Fruit fly (Drosophila melanogaster) whole organism, adult: ENCODE measurements around the gene CG42526.
A peak's percentile ranks its signal among the peaks of the same experiment; 100 is the strongest.

ENCODE experiments used
- CG11617 ChIP-seq: fragments of 200-800 bp; sonication (Bioruptor generic); optimal IDR thresholded peaks from 2 replicates; lab custom pipeline; 2017; ENCODE audit warnings: mild to moderate bottlenecking, missing biosample characterization, missing genetic modification reagents, missing genetic modification characterization
- CG12768 ChIP-seq: fragments of 200-800 bp; sonication (Bioruptor generic); optimal IDR thresholded peaks from 2 replicates; lab custom pipeline; 2017; ENCODE audit warnings: missing biosample characterization, missing genetic modification characterization, mild to moderate bottlenecking, moderate library complexity, missing genetic modification reagents
- CG14711 ChIP-seq: fragments of 200-800 bp; sonication (Bioruptor generic); optimal IDR thresholded peaks from 2 replicates; lab custom pipeline; 2018; ENCODE audit warnings: missing biosample characterization, mild to moderate bottlenecking, missing genetic modification characterization, moderate library complexity
- CG1620 ChIP-seq: fragments of 200-800 bp; sonication (Bioruptor generic); optimal IDR thresholded peaks from 2 replicates; lab custom pipeline; 2016; ENCODE audit warnings: missing biosample characterization, missing genetic modification characterization
- CG33017 ChIP-seq: fragments of 200-800 bp; sonication (Bioruptor generic); optimal IDR thresholded peaks from 2 replicates; lab custom pipeline; 2018; ENCODE audit warnings: missing biosample characterization, mild to moderate bottlenecking, missing genetic modification characterization, moderate library complexity
- CG5204 ChIP-seq: fragments of 200-800 bp; sonication (Bioruptor generic); optimal IDR thresholded peaks from 2 replicates; lab custom pipeline; 2016; ENCODE audit warnings: missing biosample characterization, missing genetic modification characterization
- CG7045 ChIP-seq: fragments of 200-800 bp; sonication (Bioruptor generic); optimal IDR thresholded peaks from 2 replicates; lab custom pipeline; 2017; ENCODE audit warnings: missing biosample characterization, mild to moderate bottlenecking, missing genetic modification characterization
- CG7101 ChIP-seq: fragments of 200-800 bp; sonication (Bioruptor generic); optimal IDR thresholded peaks from 2 replicates; lab custom pipeline; 2018; ENCODE audit warnings: missing biosample characterization, mild to moderate bottlenecking, missing genetic modification characterization, moderate library complexity
- Clk ChIP-seq: fragments of 200-800 bp; sonication (Bioruptor generic); optimal IDR thresholded peaks from 2 replicates; lab custom pipeline; 2017; ENCODE audit warnings: missing biosample characterization, missing genetic modification characterization
- Crg-1 ChIP-seq: fragments of 200-800 bp; sonication (Bioruptor generic); optimal IDR thresholded peaks from 2 replicates; lab custom pipeline; 2016; ENCODE audit warnings: missing biosample characterization, missing genetic modification characterization
- Hr96 ChIP-seq: fragments of 200-800 bp; sonication (Bioruptor generic); optimal IDR thresholded peaks from 2 replicates; lab custom pipeline; 2016; ENCODE audit warnings: missing biosample characterization, missing genetic modification characterization
- Mnt ChIP-seq: fragments of 200-800 bp; sonication (Bioruptor generic); optimal IDR thresholded peaks from 2 replicates; lab custom pipeline; 2016; ENCODE audit warnings: missing biosample characterization, mild to moderate bottlenecking, missing genetic modification characterization
- bab1 ChIP-seq: fragments of 200-800 bp; sonication (Bioruptor generic); optimal IDR thresholded peaks from 3 replicates; lab custom pipeline; 2019; ENCODE audit warnings: missing biosample characterization, mild to moderate bottlenecking, missing genetic modification characterization, moderate library complexity
- cic ChIP-seq: fragments of 200-800 bp; sonication (Bioruptor generic); optimal IDR thresholded peaks from 2 replicates; lab custom pipeline; 2017; ENCODE audit warnings: missing biosample characterization, mild to moderate bottlenecking, missing genetic modification characterization, moderate library complexity
- cnc ChIP-seq, 2 experiments: fragments of >200 bp; optimal IDR thresholded peaks; 2 replicates each; lab custom pipeline; 2017
- kay ChIP-seq: fragments of 200-800 bp; sonication (Bioruptor generic); peaks from one replicate; lab custom pipeline; 2016; ENCODE audit warnings: missing biosample characterization, missing genetic modification characterization, borderline replicate concordance
- ovo ChIP-seq: fragments of 200-800 bp; sonication (Bioruptor generic); optimal IDR thresholded peaks from 2 replicates; lab custom pipeline; 2016; ENCODE audit warnings: missing biosample characterization, missing genetic modification characterization
- pad ChIP-seq: fragments of 200-800 bp; sonication (Bioruptor generic); optimal IDR thresholded peaks from 3 replicates; lab custom pipeline; 2017; ENCODE audit warnings: missing biosample characterization, missing genetic modification characterization, mild to moderate bottlenecking, moderate library complexity, missing genetic modification reagents
- tj ChIP-seq: fragments of 200-800 bp; sonication (Bioruptor generic); optimal IDR thresholded peaks from 3 replicates; lab custom pipeline; 2017; ENCODE audit warnings: missing biosample characterization, mild to moderate bottlenecking, missing genetic modification characterization, moderate library complexity
- toe ChIP-seq: fragments of 200-800 bp; sonication (Bioruptor generic); optimal IDR thresholded peaks from 2 replicates; lab custom pipeline; 2016; ENCODE audit warnings: missing biosample characterization, missing genetic modification characterization

CG42526 gene

DNA sequence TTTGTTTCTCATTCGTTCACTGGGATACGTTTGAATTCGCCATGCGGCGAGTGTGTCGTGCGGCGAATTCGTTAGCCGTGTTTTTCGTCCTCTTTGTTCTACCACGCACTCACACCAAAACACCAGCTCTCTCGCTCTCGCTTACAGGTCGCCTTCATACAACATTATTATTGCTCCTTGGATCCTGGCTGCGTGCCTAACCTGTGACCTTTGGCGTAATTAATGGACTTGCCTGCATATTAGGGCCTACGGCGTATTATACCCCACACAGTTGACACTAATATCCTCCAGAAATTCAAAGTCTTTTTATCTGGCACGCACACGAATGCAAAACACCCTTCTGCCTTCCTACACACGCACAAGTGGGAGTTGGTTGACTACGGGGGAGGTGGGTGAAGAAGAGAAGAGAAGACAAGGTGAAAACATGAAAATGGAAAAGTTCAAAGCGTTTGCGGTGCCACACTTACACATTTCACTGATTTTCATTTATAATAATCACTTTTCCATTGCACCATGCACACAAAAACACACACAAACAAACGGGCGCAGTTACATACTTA, 25.1 kb downstream of the CG42526 start:
- TF ChIP-seq CG1620 (GFP tag; lab: Kevin White, UChicago): no peak
- TF ChIP-seq Clk (GFP tag; lab: Kevin White, UChicago): no peak
- TF ChIP-seq ovo (GFP tag; lab: Kevin White, UChicago): no peak
- no peak for TF ChIP-seq cic (GFP tag; lab: Kevin White, UChicago)
- TF ChIP-seq cnc (optimal IDR thresholded peaks at IDR 0.05; lab: Kevin White, UChicago): no peak
- TF ChIP-seq kay (GFP tag; lab: Kevin White, UChicago): no peak
- TF ChIP-seq CG5204: no peak
- TF ChIP-seq CG33017 (tag; lab: Kevin White, UChicago): no peak
- no peak for TF ChIP-seq Crg-1 (GFP tag; lab: Kevin White, UChicago)
- TF ChIP-seq Mnt (GFP tag; lab: Kevin White, UChicago): no peak
- TF ChIP-seq Hr96 (GFP tag; lab: Kevin White, UChicago): no peak
- no peak for TF ChIP-seq CG7101 (tag; lab: Kevin White, UChicago)
- TF ChIP-seq CG7045 (GFP tag; lab: Kevin White, UChicago): no peak
- no peak for TF ChIP-seq CG11617 (GFP tag; lab: Kevin White, UChicago)

DNA sequence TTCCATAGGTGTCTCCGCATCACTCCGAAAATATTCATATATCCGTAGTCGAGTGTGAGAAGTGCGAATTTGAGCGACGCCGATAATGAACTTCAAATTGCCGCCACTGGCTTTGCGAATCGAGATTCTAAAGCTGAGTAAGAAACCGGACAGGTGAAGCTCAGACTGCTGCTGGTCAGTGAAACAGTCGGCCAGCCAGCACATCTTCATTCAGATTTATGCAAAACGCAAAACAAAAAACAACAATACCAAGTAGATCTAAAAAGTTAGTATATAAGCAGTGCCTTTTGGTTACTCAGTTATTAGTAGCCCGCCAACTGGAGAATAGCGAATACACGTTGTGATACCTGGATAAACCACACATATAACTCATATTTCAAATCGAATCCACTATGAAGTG, 30.7 kb downstream of the CG42526 start, which contains the start of gene Cpr67B:
Gene Cpr67B (plus strand): TSS at position 301 of the 400 bp plus-strand sequence.
- TF ChIP-seq CG1620 (GFP tag; lab: Kevin White, UChicago) (no peak), Hr96 (GFP tag; lab: Kevin White, UChicago) (no peak), CG11617 (GFP tag; lab: Kevin White, UChicago) (no peak), CG7045 (GFP tag; lab: Kevin White, UChicago) (no peak), Clk (GFP tag; lab: Kevin White, UChicago) (no peak), CG33017 (tag; lab: Kevin White, UChicago) (no peak), CG14711 (tag; lab: Kevin White, UChicago) (no peak), toe (GFP tag; lab: Kevin White, UChicago) (no peak), cnc (optimal IDR thresholded peaks at IDR 0.05; lab: Kevin White, UChicago) (no peak), Mnt (GFP tag; lab: Kevin White, UChicago) (no peak), bab1 (GFP tag; lab: Kevin White, UChicago) (no peak), ovo (GFP tag; lab: Kevin White, UChicago) (no peak), Crg-1 (GFP tag; lab: Kevin White, UChicago) (no peak), CG7101 (tag; lab: Kevin White, UChicago) (no peak)

DNA sequence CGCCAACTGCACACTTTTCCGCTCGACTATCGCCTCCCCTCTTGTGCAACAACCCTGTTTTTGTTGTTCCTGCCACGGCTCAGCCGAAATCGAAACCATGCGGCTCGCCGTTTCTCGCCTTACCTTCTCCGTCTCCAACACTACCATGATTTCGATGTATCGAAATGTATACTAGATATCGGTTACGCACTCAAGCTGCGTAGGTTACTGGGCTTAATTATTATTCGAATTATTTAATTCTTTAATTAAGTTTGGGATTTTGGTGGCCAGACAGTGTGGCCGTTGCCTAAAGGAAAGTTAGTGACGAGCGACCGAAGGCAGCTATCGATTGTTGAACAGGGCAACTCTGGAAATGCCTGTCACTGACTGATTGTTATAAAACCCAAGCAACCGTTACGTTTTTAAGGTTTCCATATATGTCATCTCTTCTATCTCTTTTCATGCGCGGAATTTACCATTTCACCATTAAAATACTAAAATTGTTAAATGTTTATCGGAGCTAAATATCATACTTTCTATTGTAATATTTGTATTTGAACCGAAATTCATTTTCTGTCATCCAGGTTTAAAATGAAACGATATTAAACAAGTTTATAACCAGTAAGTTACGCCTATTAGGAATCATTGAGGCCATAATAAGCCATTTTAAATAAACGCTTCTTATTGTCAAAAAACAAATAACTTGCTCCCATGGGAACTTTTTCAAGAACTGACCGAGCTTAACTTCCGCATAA, 32.9 kb downstream of the CG42526 start, which contains the start of gene eIF4E1:
Gene eIF4E1 (minus strand): TSS at position 304 of the 734 bp plus-strand sequence.
- TF ChIP-seq pad (GFP tag; lab: Kevin White, UChicago) (no peak), CG14711 (tag; lab: Kevin White, UChicago) (peak; percentile 87), tj (GFP tag; lab: Kevin White, UChicago) (peak; percentile 38), CG5204 (no peak), Mnt (GFP tag; lab: Kevin White, UChicago) (peak; percentile 78), kay (GFP tag; lab: Kevin White, UChicago) (peak; percentile 38), bab1 (GFP tag; lab: Kevin White, UChicago) (peak; percentile 9), CG7045 (GFP tag; lab: Kevin White, UChicago) (no peak)

DNA sequence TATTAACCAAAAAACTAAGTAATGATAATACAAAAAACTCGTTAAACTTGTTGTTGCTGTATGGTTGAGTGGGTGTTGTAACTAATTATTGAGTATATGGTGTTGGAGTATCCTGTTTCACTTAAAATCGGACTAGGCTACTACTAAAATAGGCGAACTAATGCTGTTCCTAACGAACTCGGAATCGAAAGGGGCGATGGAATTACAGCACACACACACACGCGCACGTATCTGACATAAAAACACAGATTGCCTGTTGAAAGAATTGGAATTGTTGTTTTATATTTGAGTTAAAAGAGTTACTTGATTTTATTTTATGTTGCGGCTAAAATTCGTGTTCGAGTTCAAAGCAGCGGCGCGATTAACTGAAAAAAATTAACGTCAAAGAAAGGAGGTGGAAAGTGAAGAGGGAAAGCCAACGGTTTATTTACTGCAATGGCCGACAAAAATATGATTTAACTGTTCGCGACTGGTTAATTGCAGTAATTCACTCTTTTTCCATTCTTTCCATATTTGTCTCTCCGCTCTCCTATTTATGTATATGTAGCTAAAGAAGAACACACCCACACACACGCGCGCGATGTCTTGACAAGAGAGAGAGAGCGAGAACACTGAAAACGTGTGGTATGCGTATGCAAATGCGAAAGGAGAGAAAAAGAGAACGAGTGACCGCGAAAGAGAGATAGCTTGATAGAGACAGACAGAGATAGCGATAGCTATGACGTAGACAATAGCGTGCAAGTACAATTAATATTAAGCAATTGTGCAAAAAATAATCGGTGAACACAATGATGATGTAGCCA, 33.6 kb downstream of the CG42526 start:
- TF ChIP-seq CG11617 (GFP tag; lab: Kevin White, UChicago) (no peak), cnc (optimal IDR thresholded peaks at IDR 0.05; lab: Kevin White, UChicago) (no peak), kay (GFP tag; lab: Kevin White, UChicago) (peak; percentile 96), Hr96 (GFP tag; lab: Kevin White, UChicago) (no peak), toe (GFP tag; lab: Kevin White, UChicago) (no peak), ovo (GFP tag; lab: Kevin White, UChicago) (peak; percentile 93), tj (GFP tag; lab: Kevin White, UChicago) (peak; percentile 74), pad (GFP tag; lab: Kevin White, UChicago) (peak; percentile 87), cic (GFP tag; lab: Kevin White, UChicago) (no peak), CG12768 (GFP tag; lab: Kevin White, UChicago) (peak; percentile 13), CG14711 (tag; lab: Kevin White, UChicago) (no peak), CG33017 (tag; lab: Kevin White, UChicago) (no peak)

DNA sequence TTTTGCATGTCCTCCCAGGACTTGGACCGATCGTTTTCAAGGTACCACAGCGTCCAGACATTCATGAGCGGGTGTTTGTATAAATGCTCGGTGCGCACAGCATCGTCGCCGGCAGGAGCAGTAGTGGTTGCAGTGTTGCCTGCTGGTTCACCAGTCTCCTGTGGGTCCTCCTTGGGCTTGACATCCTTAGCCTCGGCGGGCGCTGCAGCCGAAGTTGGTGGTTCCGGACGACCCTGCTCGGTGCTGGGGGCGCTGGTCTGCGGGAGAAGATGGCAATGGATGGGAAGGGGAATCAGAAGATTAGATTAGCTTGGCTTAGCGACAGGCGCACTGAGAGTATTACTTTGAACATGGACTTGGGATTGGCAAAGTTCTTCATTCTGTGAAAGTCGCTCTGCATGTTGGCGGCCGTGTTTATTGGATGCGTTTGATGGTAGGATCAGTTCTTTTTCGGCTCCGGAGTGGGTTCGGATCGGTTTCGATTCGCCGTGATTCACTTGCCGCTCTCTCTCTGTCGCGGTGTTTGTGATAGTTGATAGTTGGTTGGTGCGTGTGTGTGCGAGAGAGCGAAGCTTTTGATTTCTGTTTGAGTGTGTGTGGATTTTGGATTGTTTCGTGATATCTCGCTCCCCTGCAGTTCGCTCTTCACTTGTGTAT, 34.4 kb downstream of the CG42526 start:
- TF ChIP-seq Mnt (GFP tag; lab: Kevin White, UChicago): no peak
- no peak for TF ChIP-seq cic (GFP tag; lab: Kevin White, UChicago)
- no peak for TF ChIP-seq kay (GFP tag; lab: Kevin White, UChicago)
- no peak for TF ChIP-seq pad (GFP tag; lab: Kevin White, UChicago)
- no peak for TF ChIP-seq CG11617 (GFP tag; lab: Kevin White, UChicago)
- no peak for TF ChIP-seq Crg-1 (GFP tag; lab: Kevin White, UChicago)
- TF ChIP-seq CG7045 (GFP tag; lab: Kevin White, UChicago): no peak
- no peak for TF ChIP-seq CG5204
- TF ChIP-seq CG33017 (tag; lab: Kevin White, UChicago): no peak
